Fruit fly (Drosophila melanogaster): Measurements from ENCODE around the gene Ppm1.

DNA sequence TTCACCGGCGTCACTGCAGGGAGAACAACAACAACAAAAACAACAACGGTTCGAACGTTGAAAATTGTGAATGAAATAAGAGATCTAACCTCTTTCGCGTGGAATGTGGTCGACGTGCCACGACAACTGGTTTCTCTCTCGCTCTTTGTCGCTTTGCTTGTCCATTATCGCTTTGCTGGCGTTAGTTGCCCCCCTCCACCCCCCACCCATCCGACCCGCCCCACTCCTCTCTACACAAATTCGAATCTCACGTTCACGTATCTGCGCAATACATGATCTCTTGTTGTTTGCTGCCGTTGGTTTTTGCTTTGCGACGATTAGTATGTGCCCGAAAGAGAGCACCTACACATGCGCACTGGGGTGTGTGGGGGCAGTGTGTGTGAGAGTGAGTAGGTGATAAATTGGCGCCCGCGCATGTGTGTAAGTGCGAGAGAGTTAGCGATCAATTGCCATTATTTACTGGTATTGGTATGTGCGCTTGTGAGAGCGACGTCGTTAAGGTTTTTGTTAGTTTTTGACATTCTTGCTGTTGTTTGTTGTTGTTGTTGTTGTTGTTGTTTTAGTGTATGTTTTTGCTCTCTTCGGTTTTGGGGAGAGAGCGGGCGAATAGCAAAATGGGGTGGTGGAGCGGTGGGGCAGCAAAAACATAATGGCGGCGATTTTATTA, 35.5 kb downstream of the Ppm1 start:
- peak; percentile 59 for TF ChIP-seq CG6854 (GFP tag; optimal IDR thresholded peaks at IDR 0.05)
- TF ChIP-seq CG3032 (tag; optimal IDR thresholded peaks at IDR 0.05): no peak
- no peak for TF ChIP-seq dac (GFP tag; optimal IDR thresholded peaks at IDR 0.05)
- no peak for TF ChIP-seq acj6 (GFP tag; optimal IDR thresholded peaks at IDR 0.05)
- TF ChIP-seq pdm3 (GFP tag; optimal IDR thresholded peaks at IDR 0.05): no peak
- peak; percentile 25 for TF ChIP-seq Sox14 (GFP tag; optimal IDR thresholded peaks at IDR 0.05)
- TF ChIP-seq eg (GFP tag; IDR thresholded peaks at IDR 0.05): peak; percentile 68; the same call in 2 of the 3 replicates
- TF ChIP-seq Eip93F (GFP tag; optimal IDR thresholded peaks at IDR 0.05): no peak
- peak; percentile 73 for TF ChIP-seq Lpt (GFP tag; optimal IDR thresholded peaks at IDR 0.05)
- peak; percentile 57 for TF ChIP-seq Gug (GFP tag; IDR thresholded peaks at IDR 0.05)
- no peak for TF ChIP-seq topi (GFP tag; optimal IDR thresholded peaks at IDR 0.05)
